Worm (Caenorhabditis elegans) whole organism, L4 larva: ENCODE measurements around the gene ZK829.1.

Experiments used
- D1046.2 ChIP-seq: fragments of 200-800 bp; sonication (Bioruptor generic); IDR thresholded peaks from 2 replicates; pipeline ENCODE4 v1.3.6; 2022; ENCODE audit warnings: missing genetic modification characterization, missing compliant biosample characterization
- F37D6.2 ChIP-seq: sonication (generic microtip); optimal IDR thresholded peaks from 2 replicates; lab custom pipeline; 2016; ENCODE audit warnings: mild to moderate bottlenecking, missing genetic modification characterization, missing compliant biosample characterization
- Y48G9A.11 ChIP-seq: fragments of 200-800 bp; sonication (Bioruptor generic); IDR thresholded peaks from 2 replicates; pipeline ENCODE4 v1.3.6; 2022; ENCODE audit warnings: missing genetic modification reagents, missing genetic modification characterization, missing compliant biosample characterization
- Y75B8A.6 ChIP-seq: fragments of 200-800 bp; sonication (Bioruptor generic); IDR thresholded peaks from 2 replicates; pipeline ENCODE4 v1.3.6; 2022; ENCODE audit warnings: missing genetic modification reagents, missing genetic modification characterization, missing compliant biosample characterization
- aha-1 ChIP-seq: fragments of 150-350 bp; peaks from one replicate; lab custom pipeline; 2014; ENCODE audit warnings: missing biosample characterization, missing genetic modification characterization
- ama-1 ChIP-seq: fragments of 150-350 bp; optimal IDR thresholded peaks from 2 replicates; lab custom pipeline; 2014; ENCODE audit warnings: inconsistent platforms, mixed read lengths
- arid-1 ChIP-seq: fragments of 200-800 bp; sonication (Bioruptor generic); conservative IDR thresholded peaks from 2 replicates; pipeline ENCODE4 v1.3.6; 2022; ENCODE audit warnings: missing genetic modification reagents, missing genetic modification characterization, missing compliant biosample characterization
- ceh-44 ChIP-seq: fragments of 200-800 bp; sonication (Bioruptor generic); IDR thresholded peaks from 2 replicates; pipeline ENCODE4 v1.3.6; 2022; ENCODE audit warnings: missing genetic modification reagents, missing genetic modification characterization, missing compliant biosample characterization
- ceh-62 ChIP-seq: sonication (generic microtip); optimal IDR thresholded peaks from 2 replicates; lab custom pipeline; 2017; ENCODE audit warnings: missing biosample characterization, missing genetic modification characterization
- cey-2 ChIP-seq: sonication (generic microtip); optimal IDR thresholded peaks from 3 replicates; lab custom pipeline; 2017; ENCODE audit warnings: missing genetic modification characterization, mild to moderate bottlenecking, missing compliant biosample characterization, antibody characterized with exemption, borderline replicate concordance; ENCODE audit not compliant: insufficient read depth
- ctbp-1 ChIP-seq: fragments of 200-800 bp; sonication (Bioruptor generic); IDR thresholded peaks from 2 replicates; pipeline ENCODE4 v1.3.6; 2022; ENCODE audit warnings: missing genetic modification reagents, missing genetic modification characterization, missing compliant biosample characterization
- daf-8 ChIP-seq: fragments of 200-800 bp; sonication (Bioruptor generic); IDR thresholded peaks from 2 replicates; pipeline ENCODE4 v1.3.6; 2022; ENCODE audit warnings: missing genetic modification characterization, missing compliant biosample characterization
- dmd-6 ChIP-seq: fragments of 200-800 bp; sonication (Bioruptor generic); IDR thresholded peaks from 2 replicates; pipeline ENCODE4 v1.3.6; 2022; ENCODE audit warnings: missing genetic modification reagents, missing genetic modification characterization, missing compliant biosample characterization
- dmd-9 ChIP-seq: fragments of 200-800 bp; sonication (Bioruptor generic); IDR thresholded peaks from 2 replicates; pipeline ENCODE4 v1.3.6; 2022; ENCODE audit warnings: missing genetic modification reagents, missing genetic modification characterization, missing compliant biosample characterization
- duxl-1 ChIP-seq: sonication (generic microtip); optimal IDR thresholded peaks from 2 replicates; lab custom pipeline; 2016; ENCODE audit warnings: mild to moderate bottlenecking, missing genetic modification characterization, moderate library complexity, missing compliant biosample characterization; ENCODE audit not compliant: poor library complexity
- dve-1 ChIP-seq: sonication (generic microtip); optimal IDR thresholded peaks from 2 replicates; lab custom pipeline; 2017; ENCODE audit warnings: antibody characterized with exemption, mild to moderate bottlenecking, missing genetic modification characterization, missing compliant biosample characterization; ENCODE audit not compliant: insufficient read depth
- egl-43 ChIP-seq: fragments of 200-800 bp; sonication (Bioruptor generic); IDR thresholded peaks from 2 replicates; pipeline ENCODE4 v1.3.6; 2022; ENCODE audit warnings: missing genetic modification reagents, missing genetic modification characterization, missing compliant biosample characterization
- hif-1 ChIP-seq, 2 experiments: sonication (generic microtip); optimal IDR thresholded peaks; 2 replicates each; lab custom pipeline; 2016 to 2017; ENCODE audit warnings: missing compliant biosample characterization in 2 of 2, missing genetic modification characterization in 2 of 2, missing genetic modification reagents in 2 of 2, missing genotype in 2 of 2, mild to moderate bottlenecking in 1 of 2
- hlh-11 ChIP-seq: fragments of 200-800 bp; sonication (Bioruptor generic); optimal IDR thresholded peaks from 2 replicates; lab custom pipeline; 2018; ENCODE audit warnings: mild to moderate bottlenecking, missing genetic modification characterization, missing compliant biosample characterization
- hlh-30 ChIP-seq: sonication (generic microtip); optimal IDR thresholded peaks from 2 replicates; lab custom pipeline; 2017; ENCODE audit warnings: antibody characterized with exemption, mild to moderate bottlenecking, missing genetic modification characterization, missing compliant biosample characterization; ENCODE audit not compliant: insufficient read depth
- jun-1 ChIP-seq: fragments of 150-350 bp; optimal IDR thresholded peaks from 2 replicates; lab custom pipeline; 2014; ENCODE audit warnings: missing biosample characterization, missing genetic modification reagents, missing genetic modification characterization
- lim-7 ChIP-seq: fragments of 200-800 bp; sonication (Bioruptor generic); IDR thresholded peaks from 2 replicates; pipeline ENCODE4 v1.3.6; 2022; ENCODE audit warnings: missing genetic modification characterization, missing compliant biosample characterization
- lin-1 ChIP-seq: fragments of 200-800 bp; sonication (Bioruptor generic); IDR thresholded peaks from 2 replicates; pipeline ENCODE4 v1.3.6; 2022; ENCODE audit warnings: missing genetic modification reagents, missing genetic modification characterization, missing compliant biosample characterization
- lin-39 ChIP-seq: fragments of 150-350 bp; optimal IDR thresholded peaks from 2 replicates; lab custom pipeline; 2014; ENCODE audit warnings: missing biosample characterization, missing genetic modification reagents, missing genetic modification characterization
- lir-3 ChIP-seq: sonication (generic microtip); optimal IDR thresholded peaks from 2 replicates; lab custom pipeline; 2016; ENCODE audit warnings: mild to moderate bottlenecking, missing genetic modification characterization, missing compliant biosample characterization
- lsy-2 ChIP-seq, 2 experiments: fragments of 150-350 bp in 1 of 2; sonication (generic microtip) in 1 of 2; optimal IDR thresholded peaks; 2 replicates each; lab custom pipeline; 2014 to 2017; ENCODE audit warnings: missing biosample characterization in 2 of 2, missing genetic modification characterization in 2 of 2
- madf-9 ChIP-seq: fragments of 200-800 bp; sonication (Bioruptor generic); conservative IDR thresholded peaks from 2 replicates; pipeline ENCODE4 v1.3.6; 2022; ENCODE audit warnings: missing genetic modification reagents, missing genetic modification characterization, missing compliant biosample characterization
- mdl-1 ChIP-seq, 2 experiments: fragments of 150-350 bp in 1 of 2; sonication (generic microtip) in 1 of 2; optimal IDR thresholded peaks; 2 replicates each; lab custom pipeline; 2014 to 2017; ENCODE audit warnings: missing biosample characterization in 2 of 2, missing genetic modification characterization in 2 of 2
- mxl-3 ChIP-seq: fragments of 200-800 bp; sonication (Bioruptor generic); optimal IDR thresholded peaks from 2 replicates; lab custom pipeline; 2018; ENCODE audit warnings: mild to moderate bottlenecking, missing genetic modification characterization, missing compliant biosample characterization
- nhr-10 ChIP-seq: fragments of 150-350 bp; optimal IDR thresholded peaks from 2 replicates; lab custom pipeline; 2014; ENCODE audit warnings: missing biosample characterization, missing genetic modification characterization
- nhr-28 ChIP-seq: fragments of 150-350 bp; optimal IDR thresholded peaks from 2 replicates; lab custom pipeline; 2014; ENCODE audit warnings: missing biosample characterization, missing genetic modification characterization
- nhr-48 ChIP-seq: sonication (generic microtip); optimal IDR thresholded peaks from 2 replicates; lab custom pipeline; 2016; ENCODE audit warnings: mild to moderate bottlenecking, missing genetic modification characterization, missing compliant biosample characterization
- nhr-76 ChIP-seq: fragments of 150-350 bp; optimal IDR thresholded peaks from 2 replicates; lab custom pipeline; 2014; ENCODE audit warnings: missing biosample characterization, missing genetic modification characterization
- php-3 ChIP-seq: fragments of 200-800 bp; sonication (Bioruptor generic); IDR thresholded peaks from 2 replicates; pipeline ENCODE4 v1.3.6; 2022; ENCODE audit warnings: missing genetic modification reagents, missing genetic modification characterization, missing compliant biosample characterization
- pqm-1 ChIP-seq: sonication (generic microtip); optimal IDR thresholded peaks from 2 replicates; lab custom pipeline; 2017; ENCODE audit warnings: missing biosample characterization, missing genetic modification characterization
- set-16 ChIP-seq: fragments of 200-800 bp; sonication (Bioruptor generic); IDR thresholded peaks from 2 replicates; pipeline ENCODE4 v1.3.6; 2022; ENCODE audit warnings: missing genetic modification reagents, missing genetic modification characterization, missing compliant biosample characterization
- spr-1 ChIP-seq: sonication (generic microtip); optimal IDR thresholded peaks from 2 replicates; lab custom pipeline; 2016; ENCODE audit warnings: mild to moderate bottlenecking, missing genetic modification characterization, missing compliant biosample characterization
- spr-3 ChIP-seq: fragments of 200-800 bp; sonication (Bioruptor generic); optimal IDR thresholded peaks from 2 replicates; lab custom pipeline; 2018; ENCODE audit warnings: mild to moderate bottlenecking, missing genetic modification characterization, missing compliant biosample characterization
- tag-97 ChIP-seq: fragments of 200-800 bp; sonication (Bioruptor generic); IDR thresholded peaks from 2 replicates; pipeline ENCODE4 v1.3.6; 2022; ENCODE audit warnings: missing genetic modification characterization, missing compliant biosample characterization
- tra-1 ChIP-seq: fragments of 200-800 bp; sonication (Bioruptor generic); IDR thresholded peaks from 2 replicates; pipeline ENCODE4 v1.3.6; 2022; ENCODE audit warnings: missing genetic modification reagents, missing genetic modification characterization, missing compliant biosample characterization
- unc-39 ChIP-seq: sonication (generic microtip); optimal IDR thresholded peaks from 2 replicates; lab custom pipeline; 2017; ENCODE audit warnings: missing biosample characterization, missing genetic modification characterization
- unc-62 ChIP-seq, 3 experiments: fragments of 150-350 bp in 1 of 3; sonication (generic microtip); optimal IDR thresholded peaks in 2 of 3; peaks in 1 of 3; 1 replicate in 1 of 3; 2 replicates in 2 of 3; lab custom pipeline; 2014 to 2017; ENCODE audit warnings: missing biosample characterization in 3 of 3, missing genetic modification characterization in 3 of 3, missing genetic modification reagents in 3 of 3, missing genotype in 1 of 3
- vab-7 ChIP-seq: fragments of 200-800 bp; sonication (Bioruptor generic); IDR thresholded peaks from 2 replicates; pipeline ENCODE4 v1.3.6; 2022; ENCODE audit warnings: missing genetic modification reagents, missing genetic modification characterization, missing compliant biosample characterization
- zfp-2 ChIP-seq: sonication (generic microtip); optimal IDR thresholded peaks from 2 replicates; lab custom pipeline; 2016; ENCODE audit warnings: mild to moderate bottlenecking, missing genetic modification characterization, missing compliant biosample characterization
- ztf-11 ChIP-seq: fragments of 150-350 bp; optimal IDR thresholded peaks from 2 replicates; lab custom pipeline; 2014; ENCODE audit warnings: missing biosample characterization, missing genetic modification characterization

Gene ZK829.1

ce11 chrIV:11901215-11901614 is 41.0 kb downstream of the ZK829.1 start (continued):
- TF ChIP-seq lin-39 (tag; lab: Kevin White, UChicago) = no peak
- no peak for TF ChIP-seq dmd-9 (GFP tag; lab: Robert Waterston, UW)
- peak; percentile 48 for TF ChIP-seq nhr-28
- no peak for TF ChIP-seq tra-1 (GFP tag; lab: Robert Waterston, UW)
- no peak for TF ChIP-seq Y75B8A.6 (GFP tag; lab: Robert Waterston, UW)
- TF ChIP-seq tag-97 = no peak
- TF ChIP-seq lim-7 = no peak
- no peak for TF ChIP-seq ama-1 (lab: Kevin White, UChicago)
- no peak for TF ChIP-seq arid-1 (GFP tag; lab: Robert Waterston, UW)
- TF ChIP-seq jun-1 = no peak
- TF ChIP-seq madf-9 (GFP tag; lab: Robert Waterston, UW) = no peak
- peak; percentile 11 for TF ChIP-seq mxl-3 (GFP tag; lab: Kevin White, UChicago)
- no peak for TF ChIP-seq lir-3 (tag; lab: Kevin White, UChicago)
- no peak for TF ChIP-seq F37D6.2 (tag; lab: Kevin White, UChicago)
- peak; percentile 62 for TF ChIP-seq hlh-30 (tag; lab: Kevin White, UChicago)
- no peak for TF ChIP-seq unc-39
- TF ChIP-seq ceh-62 = no peak
- TF ChIP-seq egl-43 (GFP tag; lab: Robert Waterston, UW) = no peak
- no peak for TF ChIP-seq Y48G9A.11 (GFP tag; lab: Robert Waterston, UW)
- TF ChIP-seq ceh-44 (GFP tag; lab: Robert Waterston, UW) = no peak
- TF ChIP-seq set-16 = no peak

ce11 chrIV:11900399-11900798 is 41.8 kb downstream of the ZK829.1 start:
- TF ChIP-seq ctbp-1 (GFP tag; lab: Robert Waterston, UW) (no peak), unc-62 (GFP tag; optimal IDR thresholded peaks at IDR 0.05 in 1 of 2; lab: Kevin White, UChicago) (peak in 1 of 2 experiments; percentile 90), unc-62 (tag; optimal IDR thresholded peaks at IDR 0.05; lab: Kevin White, UChicago) (no peak), D1046.2 (no peak)
- TF ChIP-seq, all 104 proteins: peak for 1

DNA sequence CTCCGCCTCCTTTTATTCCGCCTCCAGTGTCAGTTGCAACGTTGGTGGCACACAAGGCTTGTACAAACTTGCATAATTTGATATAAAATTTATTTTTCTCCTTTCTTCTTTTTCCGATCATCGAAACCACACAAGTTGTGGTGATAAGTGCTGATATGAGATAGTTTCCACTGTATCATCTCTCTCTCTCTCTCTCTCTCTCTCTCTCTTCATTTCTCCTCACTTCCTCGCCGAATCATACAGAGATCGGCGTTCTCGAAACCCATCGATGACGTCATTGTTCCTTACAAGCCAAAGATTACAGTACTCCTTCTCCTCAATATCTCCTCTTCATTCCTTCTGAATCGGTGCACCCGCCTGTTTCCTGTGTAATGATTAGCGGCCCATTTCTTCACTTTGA is 42.9 kb downstream of the ZK829.1 start, which contains the start of gene nhr-43:
nhr-43 (plus strand) TSS at position 233 of the 400 bp plus-strand sequence.
- TF ChIP-seq zfp-2 (no peak), Y48G9A.11 (GFP tag; lab: Robert Waterston, UW) (no peak), lsy-2 (tag; optimal IDR thresholded peaks at IDR 0.05; lab: Kevin White, UChicago) (peak in 1 of 2 experiments; percentile 42), hlh-11 (tag; lab: Kevin White, UChicago) (peak; percentile 52), nhr-28 (peak; percentile 42), nhr-48 (tag; lab: Kevin White, UChicago) (peak; percentile 68), nhr-10 (peak; percentile 33), aha-1 (tag; lab: Kevin White, UChicago) (peak; percentile 8), tra-1 (GFP tag; lab: Robert Waterston, UW) (0 out of 2 replicates have a peak, but pooled peaks have one; percentile 10)

ce11 chrIV:11897710-11898109 is 44.5 kb downstream of the ZK829.1 start:
- TF ChIP-seq dve-1 (tag; lab: Kevin White, UChicago) (no peak), ztf-11 (no peak), egl-43 (GFP tag; lab: Robert Waterston, UW) (no peak), nhr-76 (tag; lab: Kevin White, UChicago) (no peak), duxl-1 (tag; lab: Kevin White, UChicago) (no peak), spr-1 (tag; lab: Kevin White, UChicago) (no peak), Y75B8A.6 (GFP tag; lab: Robert Waterston, UW) (no peak), unc-62 (GFP tag; optimal IDR thresholded peaks at IDR 0.05 in 1 of 2; lab: Kevin White, UChicago) (peak in 1 of 2 experiments; percentile 85), unc-62 (tag; optimal IDR thresholded peaks at IDR 0.05; lab: Kevin White, UChicago) (no peak), daf-8 (GFP tag; lab: Robert Waterston, UW) (no peak), lin-1 (no peak), vab-7 (GFP tag; lab: Robert Waterston, UW) (no peak), hlh-11 (tag; lab: Kevin White, UChicago) (peak; percentile 53), cey-2 (tag; lab: Kevin White, UChicago) (peak; percentile 8), mdl-1 (tag; optimal IDR thresholded peaks at IDR 0.05; lab: Kevin White, UChicago) (peak in 1 of 2 experiments; percentile 44), pqm-1 (tag; lab: Kevin White, UChicago) (peak; percentile 24), dmd-6 (GFP tag; lab: Robert Waterston, UW) (peak; percentile 71), php-3 (GFP tag; lab: Robert Waterston, UW) (no peak), nhr-28 (peak; percentile 87), spr-3 (GFP tag; lab: Kevin White, UChicago) (no peak), nhr-48 (tag; lab: Kevin White, UChicago) (peak; percentile 70), hif-1 (tag; optimal IDR thresholded peaks at IDR 0.05; lab: Kevin White, UChicago) (no peak)
